Worm (Caenorhabditis elegans): Measurements from ENCODE around the gene D1069.3.

DNA sequence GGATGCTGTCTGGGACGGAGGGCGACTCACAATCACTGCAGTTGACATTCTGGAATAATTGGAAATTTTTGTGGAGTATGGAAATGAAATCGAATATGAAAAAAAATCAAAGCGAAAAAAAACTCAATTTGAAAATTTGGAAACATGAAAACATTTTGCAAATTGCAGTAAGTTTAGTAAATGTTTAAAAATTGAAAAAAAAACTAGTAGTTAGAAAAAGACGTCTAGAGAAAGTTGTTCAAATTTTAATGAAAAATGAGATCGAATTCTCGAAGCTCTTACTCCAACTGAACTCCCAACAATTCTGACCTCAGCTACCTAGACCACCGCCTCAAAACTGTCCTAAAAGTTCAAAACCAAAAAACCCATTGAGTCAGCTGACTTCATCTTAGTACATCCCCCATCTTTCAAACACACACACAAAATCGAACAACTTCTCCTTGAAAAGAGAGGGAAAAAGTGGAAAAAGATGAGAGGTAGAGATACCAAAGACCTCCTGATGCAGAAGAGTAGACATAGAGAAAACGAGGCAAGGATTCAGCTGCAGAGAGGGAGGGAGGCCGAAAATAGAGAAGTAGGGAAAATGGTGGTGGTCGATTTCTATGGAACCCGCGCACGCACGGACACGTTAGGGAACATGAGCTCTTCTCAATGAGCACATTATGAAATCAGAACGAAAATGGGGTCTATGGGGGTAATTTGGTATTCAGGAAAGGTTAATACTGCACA, 24.5 kb downstream of the D1069.3 start, which contains the start of gene K01A2.10:
- TF ChIP-seq nhr-76 (tag; optimal IDR thresholded peaks at IDR 0.05), result no peak
- TF ChIP-seq nhr-237 (tag; optimal IDR thresholded peaks at IDR 0.05), result no peak
- TF ChIP-seq unc-39 (tag; optimal IDR thresholded peaks at IDR 0.05), result no peak
- TF ChIP-seq ces-1 (GFP tag; optimal IDR thresholded peaks at IDR 0.05), result no peak
- TF ChIP-seq unc-62 (GFP tag; optimal IDR thresholded peaks at IDR 0.05), result no peak
- TF ChIP-seq cnd-1 (tag; optimal IDR thresholded peaks at IDR 0.05), result no peak

Measured in whole organism, mixed stage, embryonic.